Worm (Caenorhabditis elegans) whole organism, late embryonic: ENCODE data around the gene F53B3.3.

ENCODE experiments used
- ets-4 ChIP-seq: sonication (generic microtip); optimal IDR thresholded peaks from 2 replicates; lab custom pipeline; 2016; ENCODE audit warnings: missing genetic modification characterization, missing compliant biosample characterization
- pqm-1 ChIP-seq: sonication (generic microtip); optimal IDR thresholded peaks from 2 replicates; lab custom pipeline; 2016; ENCODE audit warnings: missing genetic modification characterization, missing compliant biosample characterization

DNA sequence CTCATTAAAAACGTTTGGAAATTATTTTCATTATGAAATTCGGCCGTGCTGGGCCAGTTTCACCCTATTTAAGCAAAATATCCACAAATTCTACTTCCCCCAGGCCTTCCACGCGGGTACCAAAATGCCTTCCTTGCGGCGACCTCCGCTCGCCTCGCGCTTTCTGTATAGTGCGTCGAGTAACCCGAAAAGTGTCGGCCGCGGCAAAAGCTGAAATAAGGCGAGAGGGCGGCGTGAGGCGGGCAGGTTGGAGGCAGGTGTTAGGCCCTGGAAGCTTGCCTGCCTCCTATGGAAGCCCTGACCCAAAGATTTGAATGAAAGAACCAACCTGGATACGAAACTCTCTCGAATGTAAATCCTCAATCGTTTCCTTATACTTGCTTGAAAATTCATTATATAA, 44.6 kb downstream of the F53B3.3 start:
- TF ChIP-seq ets-4 (tag; lab: Kevin White, UChicago): no peak
- TF ChIP-seq pqm-1 (tag; lab: Kevin White, UChicago): no peak
